Worm (Caenorhabditis elegans) whole organism, mixed stage, embryonic: ENCODE results near the gene clec-26.

ENCODE experiments used
- M03D4.4 ChIP-seq: sonication (generic microtip); optimal IDR thresholded peaks from 2 replicates; lab custom pipeline; 2017; ENCODE audit warnings: mild to moderate bottlenecking, missing genetic modification characterization, missing compliant biosample characterization
- ceh-39 ChIP-seq: fragments of 150-350 bp; optimal IDR thresholded peaks from 2 replicates; lab custom pipeline; 2014; ENCODE audit warnings: missing biosample characterization, missing genetic modification characterization
- ceh-43 ChIP-seq: fragments of 200-800 bp; sonication (Bioruptor generic); optimal IDR thresholded peaks from 2 replicates; lab custom pipeline; 2018; ENCODE audit warnings: mild to moderate bottlenecking, missing genetic modification characterization, moderate library complexity, missing compliant biosample characterization
- ceh-83 ChIP-seq: fragments of 200-800 bp; sonication (Bioruptor generic); optimal IDR thresholded peaks from 2 replicates; lab custom pipeline; 2018; ENCODE audit warnings: mild to moderate bottlenecking, missing genetic modification characterization, missing compliant biosample characterization
- ces-1 ChIP-seq: fragments of 150-350 bp; optimal IDR thresholded peaks from 2 replicates; lab custom pipeline; 2014; ENCODE audit warnings: missing biosample characterization, missing genetic modification reagents, missing genetic modification characterization
- cnd-1 ChIP-seq: fragments of 200-800 bp; sonication (Bioruptor generic); optimal IDR thresholded peaks from 2 replicates; lab custom pipeline; 2018; ENCODE audit warnings: mild to moderate bottlenecking, missing genetic modification characterization, missing compliant biosample characterization
- elt-1 ChIP-seq: sonication (generic microtip); optimal IDR thresholded peaks from 2 replicates; lab custom pipeline; 2017; ENCODE audit warnings: missing genetic modification characterization, mild to moderate bottlenecking, missing compliant biosample characterization, antibody characterized with exemption, moderate library complexity, borderline replicate concordance; ENCODE audit not compliant: insufficient read depth
- elt-3 ChIP-seq: fragments of 150-350 bp; optimal IDR thresholded peaks from 2 replicates; lab custom pipeline; 2014; ENCODE audit warnings: missing biosample characterization, missing genetic modification characterization
- flh-1 ChIP-seq: fragments of 200-800 bp; sonication (Bioruptor generic); optimal IDR thresholded peaks from 2 replicates; lab custom pipeline; 2018; ENCODE audit warnings: mild to moderate bottlenecking, missing genetic modification characterization, moderate library complexity, missing compliant biosample characterization
- ham-2 ChIP-seq: fragments of 200-800 bp; sonication (Bioruptor generic); optimal IDR thresholded peaks from 2 replicates; lab custom pipeline; 2018; ENCODE audit warnings: mild to moderate bottlenecking, missing genetic modification characterization, missing compliant biosample characterization
- lin-13 ChIP-seq: fragments of 150-350 bp; optimal IDR thresholded peaks from 2 replicates; lab custom pipeline; 2014; ENCODE audit warnings: missing biosample characterization, missing genetic modification characterization
- lin-32 ChIP-seq: fragments of 200-800 bp; sonication (Bioruptor generic); optimal IDR thresholded peaks from 2 replicates; lab custom pipeline; 2018; ENCODE audit warnings: mild to moderate bottlenecking, missing genetic modification characterization, missing compliant biosample characterization
- mep-1 ChIP-seq: fragments of 150-350 bp; optimal IDR thresholded peaks from 2 replicates; lab custom pipeline; 2017; ENCODE audit warnings: missing biosample characterization, missing genetic modification reagents, missing genetic modification characterization, inconsistent platforms
- mls-2 ChIP-seq: sonication (generic microtip); optimal IDR thresholded peaks from 2 replicates; lab custom pipeline; 2016; ENCODE audit warnings: mild to moderate bottlenecking, missing genetic modification characterization, moderate library complexity, missing compliant biosample characterization
- nhr-2 ChIP-seq: fragments of 150-350 bp; optimal IDR thresholded peaks from 2 replicates; lab custom pipeline; 2014; ENCODE audit warnings: missing biosample characterization, missing genetic modification characterization
- nhr-237 ChIP-seq: fragments of 150-350 bp; optimal IDR thresholded peaks from 2 replicates; lab custom pipeline; 2014; ENCODE audit warnings: missing biosample characterization, missing genetic modification characterization
- pha-4 ChIP-seq: fragments of 150-350 bp; optimal IDR thresholded peaks from 2 replicates; lab custom pipeline; 2018; ENCODE audit warnings: missing biosample characterization, missing genetic modification reagents, missing genetic modification characterization
- snpc-4 ChIP-seq: fragments of 150-350 bp; optimal IDR thresholded peaks from 2 replicates; lab custom pipeline; 2014; ENCODE audit warnings: missing biosample characterization, missing genetic modification characterization
- sptf-1 ChIP-seq: sonication (generic microtip); optimal IDR thresholded peaks from 2 replicates; lab custom pipeline; 2017; ENCODE audit warnings: mild to moderate bottlenecking, missing genetic modification characterization, moderate library complexity, missing compliant biosample characterization
- tbx-8 ChIP-seq: fragments of 200-800 bp; sonication (Bioruptor generic); optimal IDR thresholded peaks from 2 replicates; lab custom pipeline; 2018; ENCODE audit warnings: mild to moderate bottlenecking, missing genetic modification characterization, moderate library complexity, missing compliant biosample characterization
- unc-39 ChIP-seq: fragments of 150-350 bp; optimal IDR thresholded peaks from 2 replicates; lab custom pipeline; 2014; ENCODE audit warnings: missing biosample characterization, missing genetic modification characterization
- unc-62 ChIP-seq: fragments of 150-350 bp; optimal IDR thresholded peaks from 2 replicates; lab custom pipeline; 2014; ENCODE audit warnings: missing biosample characterization, missing genetic modification reagents, missing genetic modification characterization
- ztf-11 ChIP-seq: fragments of 150-350 bp; optimal IDR thresholded peaks from 2 replicates; lab custom pipeline; 2014; ENCODE audit warnings: missing biosample characterization, missing genetic modification characterization

clec-26 gene

DNA sequence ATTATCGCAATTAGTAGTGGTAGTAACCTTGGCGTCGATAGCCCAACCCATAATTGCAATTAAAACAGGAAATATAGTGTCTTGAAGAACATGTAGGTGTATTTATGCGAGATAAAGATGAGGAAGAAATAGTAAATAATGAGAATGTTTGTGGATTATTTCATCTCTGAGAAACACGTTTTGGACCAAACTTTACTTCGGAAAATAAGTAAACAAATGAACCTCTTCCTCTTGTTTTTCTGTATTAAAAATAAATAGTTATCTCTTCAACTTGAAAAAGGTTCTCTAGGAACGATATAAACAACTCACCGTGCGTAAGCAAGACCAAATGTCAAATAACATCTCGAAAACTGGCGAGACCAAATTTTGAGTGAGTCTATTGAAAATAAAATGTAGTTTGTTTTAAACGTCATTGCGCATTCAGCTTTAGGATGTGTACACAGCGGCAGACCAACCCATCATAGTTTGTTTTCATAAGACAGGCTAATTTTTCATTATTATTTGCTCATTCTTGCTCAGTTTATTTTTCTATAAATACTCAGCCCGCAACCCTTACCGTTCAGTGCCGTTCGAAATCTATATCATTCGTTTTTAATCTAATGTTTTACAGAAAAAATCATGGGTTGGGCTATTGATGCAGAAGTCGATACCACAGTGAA is 34.0 kb downstream of the clec-26 start, which contains the start of the genes F09C6.11 and F09C6.12:
Gene F09C6.11, minus strand, starts transcription at position 51 of the 659 bp plus-strand sequence.
Gene F09C6.12, plus strand, starts transcription at position 609 of the 659 bp plus-strand sequence.
- TF ChIP-seq lin-32 (no peak), mep-1 (tag; lab: Kevin White, UChicago) (no peak), ces-1 (GFP tag; lab: Kevin White, UChicago) (no peak), M03D4.4 (tag; lab: Kevin White, UChicago) (no peak), ceh-83 (no peak), lin-13 (tag; lab: Kevin White, UChicago) (no peak), elt-3 (tag; lab: Kevin White, UChicago) (no peak), elt-1 (tag; lab: Kevin White, UChicago) (no peak), ceh-39 (tag; lab: Kevin White, UChicago) (no peak), cnd-1 (no peak), ceh-43 (no peak), unc-62 (no peak), nhr-2 (tag; lab: Kevin White, UChicago) (no peak)

DNA sequence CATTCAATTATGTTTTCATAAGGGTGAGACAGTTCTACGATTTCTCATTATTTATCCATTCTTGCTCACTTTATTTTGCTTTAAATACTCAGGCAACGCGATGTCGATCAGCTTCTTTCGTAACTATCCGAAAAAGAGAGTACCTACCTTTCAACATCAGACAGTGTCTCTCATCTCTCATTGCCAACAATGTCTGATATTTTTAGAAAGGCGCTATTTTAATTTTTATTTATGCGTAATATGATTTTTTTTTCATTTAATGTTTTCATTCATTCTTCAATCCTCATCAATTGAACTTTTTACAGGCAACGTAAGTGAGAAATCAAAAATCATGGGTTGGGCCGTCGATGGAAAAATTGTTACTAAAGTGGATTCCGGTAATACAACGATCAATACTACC is 36.3 kb downstream of the clec-26 start, which contains the start of gene F09C6.13:
Gene F09C6.13, plus strand, starts transcription at position 301 of the 400 bp plus-strand sequence.
- no peak for TF ChIP-seq ztf-11 (tag; lab: Kevin White, UChicago)
- TF ChIP-seq, all 35 proteins: peak for 0

DNA sequence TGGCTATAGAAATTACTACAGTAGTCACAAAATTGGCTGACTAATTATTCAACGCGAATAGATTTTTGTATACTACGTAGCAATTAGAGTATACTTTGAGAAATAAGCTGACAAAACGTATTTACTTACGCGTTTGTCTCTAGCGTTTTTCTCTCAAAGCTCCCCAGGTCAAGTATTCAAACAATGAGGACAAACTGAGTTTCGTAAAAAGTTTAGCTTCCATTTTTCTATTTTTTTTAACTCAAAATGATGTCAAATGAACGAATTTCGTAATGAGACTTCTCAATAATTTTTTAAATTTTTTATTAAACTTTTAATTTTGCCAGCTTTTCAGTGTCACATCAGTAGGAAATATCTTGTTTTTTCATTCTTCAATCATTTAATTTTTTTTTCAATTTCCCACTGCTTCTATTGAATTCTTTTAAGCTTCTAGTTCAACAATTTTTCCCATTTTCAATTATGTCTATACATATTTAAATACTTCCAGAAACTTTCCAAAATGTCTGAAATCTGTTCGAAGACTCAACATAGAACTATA is 40.4 kb downstream of the clec-26 start, which contains the start of the genes ifas-2 and fbxa-44:
Gene ifas-2, minus strand, starts transcription at position 101 of the 538 bp plus-strand sequence.
Gene fbxa-44, plus strand, starts transcription at position 488 of the 538 bp plus-strand sequence.
- TF ChIP-seq lin-32 (no peak), elt-1 (tag; lab: Kevin White, UChicago) (no peak), ceh-83 (no peak), unc-39 (tag; lab: Kevin White, UChicago) (no peak), snpc-4 (no peak), nhr-2 (tag; lab: Kevin White, UChicago) (no peak), unc-62 (no peak), pha-4 (tag; lab: Kevin White, UChicago) (no peak), cnd-1 (no peak), nhr-237 (no peak), ces-1 (GFP tag; lab: Kevin White, UChicago) (no peak)

DNA sequence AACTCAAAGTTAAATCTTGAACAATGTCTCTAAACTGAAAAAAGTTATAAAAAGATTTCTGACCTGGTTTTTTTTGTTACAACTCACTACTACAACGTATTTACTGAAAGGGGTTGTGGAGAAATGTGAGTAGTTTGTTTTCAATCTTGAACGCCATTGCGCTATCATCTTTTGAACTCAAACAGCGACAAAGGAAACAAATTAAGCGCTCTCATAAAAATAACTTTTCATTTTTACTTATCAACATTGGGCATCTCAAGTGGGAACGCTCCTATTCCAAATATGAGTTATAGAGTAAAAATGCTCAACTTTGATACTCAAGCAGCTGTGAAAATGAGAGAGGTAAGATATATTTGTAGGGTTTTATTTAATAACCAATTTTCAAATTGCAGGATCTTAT is 45.0 kb downstream of the clec-26 start, which contains the start of gene F09C6.15:
Gene F09C6.15, plus strand, starts transcription at position 301 of the 400 bp plus-strand sequence.
- no peak for TF ChIP-seq mls-2 (tag; lab: Kevin White, UChicago)

DNA sequence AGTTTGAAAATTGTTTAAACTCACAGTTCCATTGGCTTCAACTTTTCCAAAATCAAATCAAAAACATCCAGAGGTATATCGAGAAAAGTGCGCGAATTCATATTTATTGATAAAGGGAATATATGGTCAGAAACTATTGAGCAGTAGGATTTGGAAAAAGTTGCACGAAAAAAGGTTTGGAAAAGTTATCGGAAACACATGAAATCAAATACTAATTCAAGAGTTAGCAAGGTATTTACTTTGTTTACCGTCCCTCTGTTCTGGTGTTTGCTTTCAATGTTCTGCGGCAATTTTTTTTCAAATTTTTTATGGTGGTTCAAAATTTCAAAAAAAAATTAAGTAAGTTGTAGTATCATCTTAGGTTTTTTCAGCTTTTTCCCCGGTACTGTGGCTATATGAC is 50.9 kb downstream of the clec-26 start, which contains the start of gene fbxa-45:
Gene fbxa-45, minus strand, starts transcription at position 101 of the 400 bp plus-strand sequence.
- TF ChIP-seq ztf-11 (tag; lab: Kevin White, UChicago) (no peak), M03D4.4 (tag; lab: Kevin White, UChicago) (no peak), ces-1 (GFP tag; lab: Kevin White, UChicago) (no peak), lin-32 (no peak), elt-3 (tag; lab: Kevin White, UChicago) (no peak), cnd-1 (no peak), nhr-237 (no peak), ceh-39 (tag; lab: Kevin White, UChicago) (no peak), pha-4 (tag; lab: Kevin White, UChicago) (no peak), sptf-1 (no peak), snpc-4 (no peak), ham-2 (GFP tag; lab: Kevin White, UChicago) (no peak), tbx-8 (GFP tag; lab: Kevin White, UChicago) (no peak), flh-1 (GFP tag; lab: Kevin White, UChicago) (no peak)
